Fruit fly (Drosophila melanogaster) whole organism, pupa: ENCODE measurements around the gene CG3808.

Experiments used
- CG10348 ChIP-seq: fragments of 200-800 bp; sonication (Bioruptor generic); IDR thresholded peaks from 2 replicates; pipeline ENCODE4 v1.3.6; 2022; ENCODE audit warnings: missing biosample characterization, missing genetic modification characterization
- CG12605 ChIP-seq: fragments of 200-800 bp; sonication (Bioruptor generic); IDR thresholded peaks from 2 replicates; pipeline ENCODE4 v1.3.6; 2022; ENCODE audit warnings: missing biosample characterization, missing genetic modification characterization
- CG14655 ChIP-seq: fragments of 200-800 bp; sonication (Bioruptor generic); optimal IDR thresholded peaks from 3 replicates; lab custom pipeline; 2017; ENCODE audit warnings: mild to moderate bottlenecking, missing biosample characterization, missing genetic modification reagents, missing genetic modification characterization
- CG32121 ChIP-seq: fragments of 200-800 bp; sonication (Bioruptor generic); IDR thresholded peaks from 2 replicates; pipeline ENCODE4 v1.3.6; 2022; ENCODE audit warnings: missing biosample characterization, missing genetic modification characterization
- CG34367 ChIP-seq: fragments of 200-800 bp; sonication (Bioruptor generic); optimal IDR thresholded peaks from 2 replicates; lab custom pipeline; 2018; ENCODE audit warnings: missing biosample characterization, mild to moderate bottlenecking, missing genetic modification characterization
- CG9948 ChIP-seq: fragments of 200-800 bp; sonication (Bioruptor generic); optimal IDR thresholded peaks from 2 replicates; lab custom pipeline; 2018; ENCODE audit warnings: missing biosample characterization, mild to moderate bottlenecking, missing genetic modification characterization, moderate library complexity
- EcR ChIP-seq: fragments of 200-800 bp; sonication (Bioruptor generic); optimal IDR thresholded peaks from 3 replicates; lab custom pipeline; 2019; ENCODE audit warnings: missing biosample characterization, missing genetic modification characterization, mild to moderate bottlenecking, moderate library complexity, missing genetic modification reagents
- Ets98B ChIP-seq: fragments of 200-800 bp; sonication (Bioruptor generic); IDR thresholded peaks from 2 replicates; pipeline ENCODE4 v1.3.6; 2022; ENCODE audit warnings: missing biosample characterization, missing genetic modification characterization
- Pif1A ChIP-seq: fragments of 200-800 bp; sonication (Bioruptor generic); optimal IDR thresholded peaks from 3 replicates; lab custom pipeline; 2016; ENCODE audit warnings: missing biosample characterization, missing genetic modification characterization
- Snoo ChIP-seq: fragments of 200-800 bp; sonication (Bioruptor generic); optimal IDR thresholded peaks from 3 replicates; lab custom pipeline; 2017; ENCODE audit warnings: missing biosample characterization, mild to moderate bottlenecking, missing genetic modification characterization, inconsistent platforms
- fd96Ca ChIP-seq: fragments of 200-800 bp; sonication (Bioruptor generic); IDR thresholded peaks from 3 replicates; pipeline ENCODE4 v1.3.6; 2022; ENCODE audit warnings: missing biosample characterization, missing genetic modification characterization
- gl ChIP-seq: fragments of 200-800 bp; sonication (Bioruptor generic); optimal IDR thresholded peaks from 2 replicates; lab custom pipeline; 2018; ENCODE audit warnings: missing biosample characterization, mild to moderate bottlenecking, missing genetic modification characterization

- TF ChIP-seq CG9948 (tag; lab: Kevin White, UChicago): no peak
- TF ChIP-seq Pif1A: no peak
- TF ChIP-seq CG32121 (GFP tag; lab: Robert Waterston, UW): no peak
- TF ChIP-seq CG14655: no peak
- no peak for TF ChIP-seq EcR (GFP tag; lab: Kevin White, UChicago)
- no peak for TF ChIP-seq Snoo
- TF ChIP-seq fd96Ca: no peak
- TF ChIP-seq CG34367 (tag; lab: Kevin White, UChicago): no peak
- TF ChIP-seq CG10348 (GFP tag; lab: Robert Waterston, UW): no peak
- TF ChIP-seq Ets98B (GFP tag; lab: Robert Waterston, UW): no peak
- TF ChIP-seq gl (tag; lab: Kevin White, UChicago): no peak
- TF ChIP-seq CG12605: no peak
Measured at dm6 chr3L:19005396-19005795, 5.0 kb upstream of the CG3808 start.
